Fruit fly (Drosophila melanogaster) whole organism, embryonic: ENCODE results near the gene MsrA.

Source experiments
- D19B ChIP-seq: fragments of 200-800 bp; sonication (Bioruptor generic); optimal IDR thresholded peaks from 2 replicates; lab custom pipeline; 2017; ENCODE audit warnings: missing biosample characterization, mild to moderate bottlenecking, missing genetic modification characterization

Gene MsrA

DNA sequence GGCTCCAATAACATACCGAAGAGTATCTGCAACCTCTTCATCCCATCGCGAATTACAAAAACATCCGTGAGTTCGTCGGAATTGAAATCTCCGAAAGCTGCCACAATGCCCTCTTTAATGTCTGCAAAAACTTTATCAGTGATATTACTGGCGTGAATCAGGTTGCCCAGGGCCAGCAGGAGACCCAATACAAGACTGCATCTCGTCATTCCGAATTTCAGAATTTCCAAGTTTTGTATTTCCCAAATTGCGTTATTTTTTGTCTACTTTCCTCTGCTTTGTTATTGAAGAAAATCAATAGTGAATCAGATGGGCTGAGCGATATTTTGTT lies 51.8 kb downstream of the MsrA start (continued):
- no peak for TF ChIP-seq D19B (GFP tag; lab: Kevin White, UChicago)
